Worm (Caenorhabditis elegans): ENCODE results near the gene K12D12.5.

- TF ChIP-seq nhr-237 (tag; optimal IDR thresholded peaks at IDR 0.05) (no peak), snpc-4 (tag; optimal IDR thresholded peaks at IDR 0.05) (no peak), pha-4 (tag; optimal IDR thresholded peaks at IDR 0.05) (no peak), elt-3 (tag; optimal IDR thresholded peaks at IDR 0.05) (no peak), lin-13 (tag; optimal IDR thresholded peaks at IDR 0.05) (no peak), nhr-28 (tag; optimal IDR thresholded peaks at IDR 0.05) (no peak)
Observed at ce11 chrII:11910569-11910968, 49.7 kb downstream of the K12D12.5 start.

Data from whole organism, mixed stage, embryonic.